Fruit fly (Drosophila melanogaster): Measurements from ENCODE around the gene Lcp65Ab2.

The Lcp65Ab2 gene

DNA sequence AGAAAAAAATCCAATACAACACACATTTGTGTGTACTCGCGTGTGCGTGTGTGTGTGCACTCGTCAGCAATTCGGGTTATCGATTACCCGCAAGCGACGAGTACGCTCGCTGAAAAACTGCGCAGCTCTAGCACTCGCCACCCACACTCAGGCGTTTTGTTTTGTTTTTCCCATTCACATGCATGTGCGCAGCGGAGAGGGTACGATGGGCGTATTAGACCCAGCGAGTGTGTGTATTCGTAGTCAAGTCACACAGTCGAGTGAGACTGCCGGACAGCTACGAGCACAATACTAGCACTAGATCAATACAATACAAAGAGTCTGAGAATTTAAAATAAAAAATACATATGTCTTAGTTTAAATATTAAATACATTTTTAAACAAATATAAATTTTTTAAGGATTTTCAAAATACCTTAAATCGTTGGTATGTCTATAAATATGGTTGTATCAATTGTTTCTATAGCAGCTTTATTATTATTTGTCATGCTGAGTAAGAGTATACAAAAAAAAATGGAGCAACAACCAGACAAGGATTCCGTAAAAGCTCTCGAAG lies 38.5 kb downstream of the Lcp65Ab2 start, which contains the start of the genes D19B and CG43293 (continued):
- TF ChIP-seq Xbp1 (GFP tag; optimal IDR thresholded peaks at IDR 0.05), result peak; percentile 94
- peak; percentile 93 for TF ChIP-seq vvl (GFP tag; IDR thresholded peaks at IDR 0.05)
- TF ChIP-seq Tbp (GFP tag; optimal IDR thresholded peaks at IDR 0.05), result no peak
- TF ChIP-seq gsb-n (tag; optimal IDR thresholded peaks at IDR 0.05), result peak; percentile 82
- TF ChIP-seq Sin3A (optimal IDR thresholded peaks at IDR 0.05), result no peak
- TF ChIP-seq CG12219 (GFP tag; optimal IDR thresholded peaks at IDR 0.05), result peak; percentile 84
- TF ChIP-seq bowl (GFP tag; IDR thresholded peaks at IDR 0.05), result peak; percentile 88
- peak; percentile 85 for TF ChIP-seq kay (GFP tag; optimal IDR thresholded peaks at IDR 0.05)
- TF ChIP-seq CG7987 (GFP tag; optimal IDR thresholded peaks at IDR 0.05), result peak; percentile 91
- peak; percentile 80 for TF ChIP-seq Adf1 (GFP tag; IDR thresholded peaks at IDR 0.05)
- peak; percentile 81 for TF ChIP-seq so (GFP tag; IDR thresholded peaks at IDR 0.05)
- peak; percentile 91 for TF ChIP-seq bab2 (GFP tag; optimal IDR thresholded peaks at IDR 0.05)
- peak; percentile 50 for TF ChIP-seq da (GFP tag; optimal IDR thresholded peaks at IDR 0.05)
- peak; percentile 93 for TF ChIP-seq lmd (GFP tag; IDR thresholded peaks at IDR 0.05)
- TF ChIP-seq CG13287 (GFP tag; IDR thresholded peaks at IDR 0.05; ENCODE audit: partially characterized antibody), result peak; percentile 79
- TF ChIP-seq CG14441 (GFP tag; IDR thresholded peaks at IDR 0.05), result peak; percentile 93
- peak; percentile 88 for TF ChIP-seq CG11085 (GFP tag; IDR thresholded peaks at IDR 0.05)
- TF ChIP-seq CG4820 (GFP tag; optimal IDR thresholded peaks at IDR 0.05), result peak; percentile 69
- TF ChIP-seq dimm (GFP tag; IDR thresholded peaks at IDR 0.05), result peak; percentile 73
- TF ChIP-seq tll (GFP tag; optimal IDR thresholded peaks at IDR 0.05), result peak in 1 of 2 experiments; percentile 76
- TF ChIP-seq schlank (tag; optimal IDR thresholded peaks at IDR 0.05), result peak; percentile 80
- TF ChIP-seq Myb (GFP tag; optimal IDR thresholded peaks at IDR 0.05), result peak; percentile 59
- TF ChIP-seq CG6791 (GFP tag; IDR thresholded peaks at IDR 0.05; ENCODE audit: partially characterized antibody), result peak; percentile 59; the same call in 2 of the 3 replicates
- TF ChIP-seq CG3065 (GFP tag; optimal IDR thresholded peaks at IDR 0.05), result peak; percentile 90
- TF ChIP-seq CG3726 (GFP tag; IDR thresholded peaks at IDR 0.05), result peak; percentile 87
- TF ChIP-seq unpg (GFP tag; optimal IDR thresholded peaks at IDR 0.05), result peak; percentile 88
- peak; percentile 91 for TF ChIP-seq dm (GFP tag; optimal IDR thresholded peaks at IDR 0.05)
- TF ChIP-seq CG34422 (GFP tag; IDR thresholded peaks at IDR 0.05), result peak; percentile 94
- peak; percentile 82 to 87 for TF ChIP-seq Pdp1 (GFP tag; optimal IDR thresholded peaks at IDR 0.05)
- TF ChIP-seq Opbp (GFP tag; IDR thresholded peaks at IDR 0.05; ENCODE audit: partially characterized antibody), result peak; percentile 77; the same call in 2 of the 3 replicates
- TF ChIP-seq CG30431 (GFP tag; optimal IDR thresholded peaks at IDR 0.05), result peak; percentile 79
- peak; percentile 62 for TF ChIP-seq Hand (GFP tag; optimal IDR thresholded peaks at IDR 0.05)
- no peak for TF ChIP-seq lov (optimal IDR thresholded peaks at IDR 0.05)
- TF ChIP-seq lov (GFP tag; IDR thresholded peaks at IDR 0.05), result peak; percentile 71; the same call in 2 of the 3 replicates
- TF ChIP-seq CG12236 (GFP tag; optimal IDR thresholded peaks at IDR 0.05), result peak; percentile 64
- peak; percentile 31 for TF ChIP-seq CG15479 (GFP tag; optimal IDR thresholded peaks at IDR 0.05)
- peak; percentile 66 for TF ChIP-seq CG17612 (GFP tag; IDR thresholded peaks at IDR 0.05)
- peak; percentile 87 for TF ChIP-seq CG9609 (GFP tag; optimal IDR thresholded peaks at IDR 0.05)
- peak; percentile 94 for TF ChIP-seq CG2120 (GFP tag; optimal IDR thresholded peaks at IDR 0.05)
- TF ChIP-seq cato (GFP tag; optimal IDR thresholded peaks at IDR 0.05; ENCODE audit: borderline replicate concordance), result peak; percentile 80
- TF ChIP-seq zfh2 (GFP tag; optimal IDR thresholded peaks at IDR 0.05), result peak; percentile 86
- TF ChIP-seq tna (GFP tag; IDR thresholded peaks at IDR 0.05; ENCODE audit: partially characterized antibody), result peak; percentile 59; the same call in 1 of the 2 replicates
- peak; percentile 74 for TF ChIP-seq CG8290 (GFP tag; optimal IDR thresholded peaks at IDR 0.05)
- TF ChIP-seq CG8290 (tag; optimal IDR thresholded peaks at IDR 0.05), result peak in 1 of 2 experiments; percentile 98
- peak; percentile 68; the same call in 1 of the 3 replicates for TF ChIP-seq z (GFP tag; IDR thresholded peaks at IDR 0.05)
- peak; percentile 76 for TF ChIP-seq CG4328 (GFP tag; optimal IDR thresholded peaks at IDR 0.05)
- peak; percentile 71 for TF ChIP-seq Fer2 (tag; optimal IDR thresholded peaks at IDR 0.05)
- peak; percentile 45; the same call in 1 of the 3 replicates for TF ChIP-seq CG7963 (GFP tag; IDR thresholded peaks at IDR 0.05; ENCODE audit: partially characterized antibody)
- TF ChIP-seq CG10274 (GFP tag; optimal IDR thresholded peaks at IDR 0.05), result peak; percentile 80
- peak; percentile 98 for TF ChIP-seq CG11456 (GFP tag; IDR thresholded peaks at IDR 0.05)

All from whole organism, embryonic.